Worm (Caenorhabditis elegans): ENCODE results near the gene srr-10.

DNA sequence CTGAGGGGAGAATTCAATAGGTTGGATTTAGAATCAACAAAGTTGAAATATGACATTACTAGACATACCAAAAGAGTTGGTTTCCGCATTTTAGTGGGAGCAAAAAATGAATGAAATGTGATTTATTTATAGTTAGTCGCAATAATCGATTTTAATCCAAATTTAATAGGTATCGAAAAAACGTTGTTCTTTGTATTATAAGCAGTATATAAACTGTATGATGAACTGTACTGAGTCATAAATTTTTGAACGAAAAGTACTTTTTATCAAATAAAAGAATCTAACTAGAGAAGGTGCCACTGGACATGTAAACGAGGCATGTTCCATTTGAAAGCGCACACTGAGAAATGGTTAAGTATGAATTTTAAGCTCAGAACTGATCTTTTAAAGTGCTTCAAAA, 45.5 kb upstream of the srr-10 start, which contains the start of gene C12D5.9:
- TF ChIP-seq ztf-1 (GFP tag; conservative IDR thresholded peaks at IDR 0.05): no peak
- no peak for TF ChIP-seq nhr-77 (tag; optimal IDR thresholded peaks at IDR 0.05)
- TF ChIP-seq lin-13 (GFP tag; optimal IDR thresholded peaks at IDR 0.05): no peak
- no peak for TF ChIP-seq skn-1 (tag; optimal IDR thresholded peaks at IDR 0.05)
- no peak for TF ChIP-seq nhr-11 (tag; optimal IDR thresholded peaks at IDR 0.05)
- TF ChIP-seq aly-2 (tag; optimal IDR thresholded peaks at IDR 0.05): no peak
- no peak for TF ChIP-seq ama-1 (optimal IDR thresholded peaks at IDR 0.05)
- no peak for TF ChIP-seq ZK546.5 (tag; optimal IDR thresholded peaks at IDR 0.05)

All from whole organism, L2 larva.